Worm (Caenorhabditis elegans): ENCODE data around the gene sir-2.2.

The sir-2.2 gene

ce11 chrX:13354672-13355407, 27.0 kb downstream of the sir-2.2 start:
- no peak for TF ChIP-seq ZK185.1 (tag; optimal IDR thresholded peaks at IDR 0.05; ENCODE audit: poor library complexity, severe bottlenecking)
- no peak for TF ChIP-seq Y67H2A.10 (GFP tag; conservative IDR thresholded peaks at IDR 0.05)
- no peak for TF ChIP-seq B0035.1 (tag; optimal IDR thresholded peaks at IDR 0.05)
- TF ChIP-seq let-526 (GFP tag; IDR thresholded peaks at IDR 0.05), result no peak
- TF ChIP-seq dpl-1 (GFP tag; optimal IDR thresholded peaks at IDR 0.05), result no peak
- TF ChIP-seq attf-5 (GFP tag; optimal IDR thresholded peaks at IDR 0.05), result peak; percentile 16
- peak; percentile 7 for TF ChIP-seq ztf-26 (tag; optimal IDR thresholded peaks at IDR 0.05)
- no peak for TF ChIP-seq rec-8 (tag; optimal IDR thresholded peaks at IDR 0.05)
- no peak for TF ChIP-seq tbx-9 (tag; optimal IDR thresholded peaks at IDR 0.05; ENCODE audit: borderline replicate concordance)
- peak in 1 of 2 experiments; percentile 67 for TF ChIP-seq let-607 (tag; optimal IDR thresholded peaks at IDR 0.05)
- TF ChIP-seq pha-4 (tag; optimal IDR thresholded peaks at IDR 0.05), result no peak
- TF ChIP-seq nhr-80 (tag; optimal IDR thresholded peaks at IDR 0.05), result peak; percentile 76
- TF ChIP-seq lin-40 (tag; optimal IDR thresholded peaks at IDR 0.05), result peak; percentile 44
- no peak for TF ChIP-seq snpc-1.3 (tag; optimal IDR thresholded peaks at IDR 0.05; ENCODE audit: insufficient read depth)
- TF ChIP-seq F55B11.4 (tag; optimal IDR thresholded peaks at IDR 0.05; ENCODE audit: borderline replicate concordance, insufficient read depth), result no peak
- no peak for TF ChIP-seq repo-1 (tag; optimal IDR thresholded peaks at IDR 0.05)
- no peak for TF ChIP-seq D2030.7 (GFP tag; IDR thresholded peaks at IDR 0.05)
- no peak for TF ChIP-seq F23B12.7 (tag; optimal IDR thresholded peaks at IDR 0.05; ENCODE audit: insufficient read depth)
- TF ChIP-seq snpc-1.1 (tag; optimal IDR thresholded peaks at IDR 0.05; ENCODE audit: insufficient read depth), result no peak
- TF ChIP-seq atf-7 (tag; optimal IDR thresholded peaks at IDR 0.05), result peak; percentile 49
- peak; percentile 8 for TF ChIP-seq K12H6.12 (tag; optimal IDR thresholded peaks at IDR 0.05)
- no peak for TF ChIP-seq bed-1 (GFP tag; IDR thresholded peaks at IDR 0.05)
- no peak for TF ChIP-seq attf-3 (GFP tag; conservative IDR thresholded peaks at IDR 0.05)
- TF ChIP-seq tlf-1 (GFP tag; optimal IDR thresholded peaks at IDR 0.05), result no peak
- TF ChIP-seq hlh-26 (GFP tag; conservative IDR thresholded peaks at IDR 0.05), result no peak
- TF ChIP-seq F57A8.1 (GFP tag; optimal IDR thresholded peaks at IDR 0.05), result no peak
- peak; percentile 44 for TF ChIP-seq chd-7 (tag; optimal IDR thresholded peaks at IDR 0.05)
- 0 out of 2 replicates have a peak, but pooled peaks have one; percentile 28 for TF ChIP-seq lin-26 (GFP tag; IDR thresholded peaks at IDR 0.05)
- TF ChIP-seq ztf-3 (GFP tag; optimal IDR thresholded peaks at IDR 0.05), result no peak
- no peak for TF ChIP-seq mxl-1 (tag; optimal IDR thresholded peaks at IDR 0.05)
- TF ChIP-seq mes-4 (tag; optimal IDR thresholded peaks at IDR 0.05), result no peak
- TF ChIP-seq F33H1.4 (GFP tag; IDR thresholded peaks at IDR 0.05), result no peak
- TF ChIP-seq Y56A3A.18 (GFP tag; IDR thresholded peaks at IDR 0.05), result no peak
- no peak for TF ChIP-seq sdz-38 (tag; optimal IDR thresholded peaks at IDR 0.05)
- TF ChIP-seq egl-44 (GFP tag; IDR thresholded peaks at IDR 0.05), result 0 out of 2 replicates have a peak, but pooled peaks have one; percentile 10
- TF ChIP-seq F10E7.11 (tag; optimal IDR thresholded peaks at IDR 0.05), result no peak
- TF ChIP-seq B0336.3 (GFP tag; IDR thresholded peaks at IDR 0.05), result no peak
- 0 out of 2 replicates have a peak, but pooled peaks have one; percentile 23 for TF ChIP-seq Y95B8A.8 (GFP tag; IDR thresholded peaks at IDR 0.05)
- TF ChIP-seq F22D6.2 (tag; optimal IDR thresholded peaks at IDR 0.05), result peak; percentile 63
- no peak for TF ChIP-seq die-1 (tag; optimal IDR thresholded peaks at IDR 0.05)
- no peak for TF ChIP-seq efl-1 (GFP tag; optimal IDR thresholded peaks at IDR 0.05)
- TF ChIP-seq akir-1 (GFP tag; optimal IDR thresholded peaks at IDR 0.05), result no peak
- no peak for TF ChIP-seq cebp-1 (GFP tag; IDR thresholded peaks at IDR 0.05)
- TF ChIP-seq cebp-1 (tag; optimal IDR thresholded peaks at IDR 0.05), result peak; percentile 66
- no peak for TF ChIP-seq ama-1 (optimal IDR thresholded peaks at IDR 0.05)
- TF ChIP-seq ama-1 (GFP tag; optimal IDR thresholded peaks at IDR 0.05), result no peak

Data from whole organism, young adult.